Worm (Caenorhabditis elegans): ENCODE data around the gene Y6D1A.1.

DNA sequence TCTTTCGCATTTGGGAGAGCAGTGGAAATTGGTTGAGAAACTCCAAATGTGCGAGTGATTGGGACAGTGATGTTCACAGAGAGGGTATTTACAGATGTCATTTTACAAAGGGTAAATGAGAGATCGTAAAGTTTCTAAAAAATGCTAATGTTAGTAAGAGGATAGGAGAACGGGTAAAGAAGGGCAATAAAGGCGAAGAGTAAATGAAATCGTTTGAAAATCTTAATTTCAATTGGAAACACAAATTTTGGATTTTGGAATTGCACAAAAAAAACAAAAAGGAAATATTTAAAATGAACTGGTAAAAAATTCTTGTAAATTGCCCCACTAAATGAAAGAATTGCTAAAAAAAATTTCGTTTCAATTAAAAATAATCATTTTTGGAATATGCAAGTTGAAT lies 6.9 kb downstream of the Y6D1A.1 start, which contains the start of gene pap-3:
- TF ChIP-seq ztf-1 (GFP tag; conservative IDR thresholded peaks at IDR 0.05) (no peak), nhr-237 (tag; optimal IDR thresholded peaks at IDR 0.05) (no peak), elt-3 (tag; optimal IDR thresholded peaks at IDR 0.05) (no peak), ceh-82 (tag; optimal IDR thresholded peaks at IDR 0.05) (no peak), nhr-10 (tag; optimal IDR thresholded peaks at IDR 0.05) (no peak), dmd-4 (tag; optimal IDR thresholded peaks at IDR 0.05) (no peak), sma-3 (GFP tag; optimal IDR thresholded peaks at IDR 0.05) (no peak), unc-55 (GFP tag; optimal IDR thresholded peaks at IDR 0.05) (no peak), unc-62 (GFP tag; optimal IDR thresholded peaks at IDR 0.05) (no peak)
